Fruit fly (Drosophila melanogaster) ovary, adult (tissue): ENCODE measurements around the gene kz.
A peak's percentile ranks its signal among the peaks of the same experiment; 100 is the strongest.

ENCODE experiments used
- CG17801 ChIP-seq: fragments of 200-800 bp; optimal IDR thresholded peaks from 2 replicates; lab custom pipeline; 2019; ENCODE audit warnings: missing biosample characterization, mild to moderate bottlenecking, missing genetic modification characterization, moderate library complexity; ENCODE audit not compliant: partially characterized antibody

kz gene

DNA sequence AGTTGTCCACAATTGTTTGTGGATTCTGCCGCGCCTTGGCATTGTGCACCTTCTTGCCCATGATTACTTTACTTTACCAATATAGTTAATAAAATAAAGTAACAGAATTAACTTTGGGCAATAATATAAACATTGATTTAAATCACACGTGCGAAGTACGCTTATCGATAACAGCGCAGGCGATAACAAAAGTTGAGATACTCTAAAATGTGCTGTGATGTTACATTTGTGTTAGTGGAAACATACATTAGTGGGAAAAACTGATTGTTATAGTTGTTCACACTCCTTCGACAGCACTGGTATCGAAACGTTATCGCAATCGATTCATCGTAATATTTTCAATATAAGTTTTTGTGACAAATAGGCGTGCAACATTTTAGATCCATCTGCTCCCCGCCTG lies at the start of gene kz:
TSS of gene kz (minus strand) at position 194 of the 400 bp plus-strand sequence.
- TF ChIP-seq CG17801 (GFP tag; lab: Kevin White, UChicago) = no peak

dm6 chrX:2291023-2291422 lies 49.2 kb upstream of the kz start:
- no peak for TF ChIP-seq CG17801 (GFP tag; lab: Kevin White, UChicago)

- peak; percentile 75 for TF ChIP-seq CG17801 (GFP tag; lab: Kevin White, UChicago)
These were observed 47.3 kb upstream of the kz start for dm6 chrX:2289134-2289533.

- no peak for TF ChIP-seq CG17801 (GFP tag; lab: Kevin White, UChicago)
These were observed 46.5 kb upstream of the kz start for dm6 chrX:2288327-2288726.

- TF ChIP-seq CG17801 (GFP tag; lab: Kevin White, UChicago) = no peak
These were observed 45.1 kb upstream of the kz start for dm6 chrX:2286985-2287384.

DNA sequence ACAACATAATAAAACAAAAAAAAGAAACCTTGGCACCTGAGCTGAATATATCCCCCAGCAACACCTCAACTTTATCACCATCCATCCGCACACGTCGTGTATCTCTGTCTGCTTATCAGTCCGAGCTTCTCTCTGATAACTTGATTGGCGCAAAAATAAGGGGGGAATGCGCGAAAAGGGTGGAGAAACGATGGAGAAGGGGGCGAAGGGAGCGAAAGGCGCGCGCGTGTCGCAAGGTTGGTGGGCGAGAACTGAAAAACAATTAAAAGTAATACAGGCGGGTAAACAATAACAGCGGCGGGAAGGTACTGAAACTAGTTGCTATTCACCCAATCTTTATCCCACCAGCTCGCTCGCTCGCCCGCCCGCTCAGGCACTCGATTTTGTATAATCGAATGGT lies 44.4 kb upstream of the kz start:
- no peak for TF ChIP-seq CG17801 (GFP tag; lab: Kevin White, UChicago)

dm6 chrX:2283470-2283869 lies 41.6 kb upstream of the kz start:
- TF ChIP-seq CG17801 (GFP tag; lab: Kevin White, UChicago) = no peak

DNA sequence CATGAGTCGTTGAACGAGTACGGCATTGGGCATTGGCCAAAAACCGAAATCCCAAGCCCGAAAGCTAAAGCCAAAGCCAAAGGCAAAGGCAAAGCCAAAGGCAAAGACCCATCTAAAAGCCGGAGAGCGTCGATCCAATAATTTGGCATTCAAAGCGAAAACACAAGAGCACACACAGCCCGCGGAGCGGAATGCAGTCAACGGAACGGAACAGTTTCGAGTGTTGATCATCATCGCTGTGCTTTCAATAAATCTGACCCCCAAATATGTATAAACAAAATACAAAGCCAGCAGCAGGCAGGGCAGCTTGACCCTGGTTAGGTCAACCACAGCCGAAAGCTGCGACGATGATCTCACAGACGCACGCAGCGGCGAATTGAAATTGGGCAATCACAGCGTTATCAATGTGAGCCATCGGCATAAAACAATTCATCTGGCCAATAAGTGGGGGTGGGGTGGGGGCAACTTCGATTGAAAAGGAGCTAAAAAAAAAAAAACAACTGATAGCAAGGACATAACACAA lies 37.0 kb upstream of the kz start:
- no peak for TF ChIP-seq CG17801 (GFP tag; lab: Kevin White, UChicago)

DNA sequence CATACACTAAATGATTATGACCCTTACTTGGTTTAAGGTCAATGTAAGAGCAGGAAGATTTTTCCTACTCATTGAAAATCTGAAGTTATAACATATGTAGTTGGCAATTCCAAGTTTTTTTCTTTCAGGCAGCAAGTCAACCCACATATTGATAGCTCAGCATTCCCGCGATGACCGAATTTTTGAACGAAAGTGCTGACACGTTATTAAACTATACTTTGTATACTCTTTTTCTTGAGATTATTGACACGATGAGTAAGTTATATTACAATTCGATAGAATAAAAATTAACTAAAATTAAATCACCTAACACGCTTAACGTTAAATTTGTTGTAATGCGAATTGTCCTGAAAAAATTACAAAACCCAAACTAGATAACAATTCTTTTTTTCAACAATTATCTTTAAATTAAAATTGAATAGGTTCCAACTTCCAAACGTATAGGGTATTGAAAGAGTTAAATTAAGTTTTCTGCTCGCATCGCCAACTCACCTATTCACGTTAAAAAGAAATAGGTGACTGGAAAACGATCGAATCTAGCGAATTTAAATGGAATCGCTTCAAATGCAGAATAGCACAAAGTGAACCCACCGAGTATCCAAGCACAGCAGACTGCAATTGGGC lies 33.5 kb upstream of the kz start, which contains the start of gene Vml:
TSS of gene Vml (plus strand) at position 574 of the 624 bp plus-strand sequence.
- peak; percentile 32 for TF ChIP-seq CG17801 (GFP tag; lab: Kevin White, UChicago)

dm6 chrX:2274704-2275199 lies 32.9 kb upstream of the kz start, which contains the start of gene Grp170:
Grp170 (minus strand) TSS chrX:2275068.
- peak; percentile 54 for TF ChIP-seq CG17801 (GFP tag; lab: Kevin White, UChicago)

DNA sequence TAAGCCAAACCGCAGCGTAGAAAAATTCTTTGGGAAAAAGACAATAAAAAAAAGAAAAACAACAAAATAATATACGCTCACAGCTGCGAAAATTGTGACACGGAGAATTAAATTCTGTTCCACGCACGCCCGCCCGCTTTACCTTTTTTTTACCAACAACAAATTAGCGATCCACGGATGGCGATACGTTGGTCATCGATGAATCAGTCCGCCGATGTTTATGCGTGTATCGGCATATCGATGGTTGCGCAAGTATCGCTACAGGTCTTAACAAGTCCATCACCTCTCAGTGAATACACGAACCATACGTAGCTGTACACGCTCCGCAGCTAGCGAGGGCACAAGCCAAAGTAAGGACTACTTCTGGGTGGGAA lies 28.7 kb upstream of the kz start, which contains the start of gene CG2924:
TSS of gene CG2924 (minus strand) at position 205 of the 374 bp plus-strand sequence.
- TF ChIP-seq CG17801 (GFP tag; lab: Kevin White, UChicago) = peak; percentile 63

- TF ChIP-seq CG17801 (GFP tag; lab: Kevin White, UChicago) = no peak
These were observed 28.2 kb upstream of the kz start for dm6 chrX:2269822-2270556.

DNA sequence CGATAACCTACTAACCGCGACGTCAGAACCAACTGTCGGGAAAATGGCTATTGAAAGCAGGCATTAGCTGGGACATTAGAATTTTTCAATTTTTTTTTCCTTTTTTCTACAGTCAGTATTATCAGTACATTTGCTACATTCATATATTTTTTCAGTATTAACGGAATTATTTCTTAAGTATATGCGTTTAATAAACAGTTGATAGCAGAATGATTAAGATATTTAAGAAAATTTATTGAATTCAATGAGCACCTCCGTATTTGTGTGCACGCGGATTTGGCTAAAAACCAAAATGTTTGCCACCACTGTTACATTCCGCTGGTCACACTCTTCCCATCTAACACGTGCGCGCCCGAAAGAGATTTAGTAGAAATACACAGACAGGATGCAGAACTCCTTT lies 20.7 kb upstream of the kz start, which contains the start of the genes temp and CG3071:
TSS of gene temp (minus strand) at position 5 of the 400 bp plus-strand sequence.
TSS of gene CG3071 (plus strand) at position 327 of the 400 bp plus-strand sequence.
- peak; percentile 16 for TF ChIP-seq CG17801 (GFP tag; lab: Kevin White, UChicago)

DNA sequence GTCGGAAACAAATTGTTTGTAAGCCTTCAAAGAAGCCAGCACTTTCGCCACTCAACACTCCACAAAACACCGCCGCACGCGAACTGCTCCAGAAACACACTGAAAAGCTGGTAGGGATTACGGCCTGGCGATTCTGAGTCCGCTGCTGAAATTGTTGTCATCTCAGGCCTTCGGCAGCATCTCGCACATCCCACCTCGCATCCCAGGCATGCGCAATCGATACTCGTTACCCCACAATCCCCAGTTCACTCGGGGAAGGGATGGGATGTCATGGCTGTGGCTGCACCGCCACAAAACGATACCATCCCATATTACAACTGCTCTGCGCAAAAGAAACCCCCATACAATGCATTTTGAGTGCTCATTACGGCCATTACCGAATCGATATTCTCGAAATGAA lies 17.9 kb upstream of the kz start, which contains the start of gene CG3078:
TSS of gene CG3078 (minus strand) at position 101 of the 400 bp plus-strand sequence.
- TF ChIP-seq CG17801 (GFP tag; lab: Kevin White, UChicago) = no peak

DNA sequence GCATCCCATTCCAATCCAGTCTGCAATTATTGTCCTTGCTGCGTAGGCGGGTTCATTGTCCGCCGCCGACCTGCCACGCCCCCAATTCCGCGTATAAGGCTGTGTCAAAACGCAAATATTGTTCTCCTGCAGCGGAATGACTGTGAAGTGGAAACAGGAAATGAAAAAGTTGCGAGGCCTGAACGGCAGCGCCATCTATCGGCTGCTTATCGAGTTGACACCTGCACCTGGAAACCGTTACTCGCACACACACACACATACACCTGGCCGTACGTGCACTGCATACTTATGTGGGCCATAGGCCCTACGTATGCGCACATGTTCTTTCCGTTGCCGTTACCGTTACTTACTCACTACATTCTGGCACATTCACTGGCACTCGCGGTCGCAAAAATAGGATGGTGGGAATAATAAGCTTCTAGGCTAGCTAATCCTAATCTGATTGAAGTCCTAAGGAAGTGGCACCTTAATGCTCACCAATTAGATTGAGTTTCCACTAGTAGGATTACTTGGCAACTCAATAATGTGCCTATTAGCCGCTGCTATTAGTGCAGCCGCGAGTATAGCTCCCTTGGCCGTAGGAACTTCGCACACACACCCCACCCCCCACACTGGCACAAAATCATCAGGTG lies 16.9 kb upstream of the kz start:
- TF ChIP-seq CG17801 (GFP tag; lab: Kevin White, UChicago) = no peak
